Worm (Caenorhabditis elegans): Measurements from ENCODE around the gene F49C5.11.

ce11 chrII:12580952-12581351 is 25.3 kb downstream of the F49C5.11 start, which contains the start of gene clec-4:
- no peak for TF ChIP-seq nhr-11 (tag; optimal IDR thresholded peaks at IDR 0.05)
- TF ChIP-seq K09A11.1 (tag; optimal IDR thresholded peaks at IDR 0.05; ENCODE audit: insufficient read depth), result no peak
- no peak for TF ChIP-seq hlh-15 (tag; optimal IDR thresholded peaks at IDR 0.05)
- no peak for TF ChIP-seq K02D7.2 (tag; optimal IDR thresholded peaks at IDR 0.05)
- no peak for TF ChIP-seq fax-1 (tag; optimal IDR thresholded peaks at IDR 0.05)
- no peak for TF ChIP-seq tbx-7 (tag; optimal IDR thresholded peaks at IDR 0.05)
- TF ChIP-seq ceh-6 (GFP tag; optimal IDR thresholded peaks at IDR 0.05), result no peak
